Fruit fly (Drosophila melanogaster): ENCODE data around the gene CG17896.
A peak's percentile ranks its signal among the peaks of the same experiment; 100 is the strongest.

The CG17896 gene

DNA sequence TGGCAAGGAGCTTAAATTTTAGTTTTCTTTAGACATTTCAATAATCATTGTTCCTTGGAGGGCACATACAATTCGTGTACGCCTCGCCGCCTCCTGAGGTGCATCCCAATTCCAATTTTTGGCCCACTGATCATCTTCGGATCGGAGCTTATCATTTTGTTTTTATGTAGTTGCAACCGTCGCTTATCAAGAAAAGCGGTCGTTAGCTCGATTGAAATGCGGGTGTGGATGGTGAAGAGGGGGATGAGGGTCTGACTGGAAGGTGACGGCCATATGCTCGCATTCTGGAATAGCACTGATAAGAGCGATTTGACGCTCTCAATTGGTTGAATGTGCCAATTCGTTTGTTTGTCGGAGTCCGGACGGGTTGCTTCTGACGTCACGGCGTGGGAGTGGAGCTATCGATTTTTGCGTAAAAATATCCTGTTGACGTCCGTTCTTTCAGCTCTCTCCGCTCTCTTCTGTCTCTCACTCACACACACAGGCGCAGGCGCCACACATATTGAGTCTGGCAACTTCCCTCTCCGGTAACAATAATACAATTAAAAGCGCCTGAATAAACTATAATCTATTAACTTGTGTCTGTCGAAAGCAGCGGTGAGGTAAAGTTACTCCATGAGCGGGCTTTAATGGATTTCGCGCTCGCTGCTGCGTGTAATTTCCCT lies 5.8 kb upstream of the CG17896 start:
- TF ChIP-seq Rel (GFP tag; optimal IDR thresholded peaks at IDR 0.05) (no peak), Rel (tag; optimal IDR thresholded peaks at IDR 0.05) (peak; percentile 63), foxo (GFP tag; optimal IDR thresholded peaks at IDR 0.05) (peak in 1 of 2 experiments; percentile 10), usp (GFP tag; optimal IDR thresholded peaks at IDR 0.05) (no peak), h (GFP tag; optimal IDR thresholded peaks at IDR 0.05) (peak; percentile 36), rgr (GFP tag; optimal IDR thresholded peaks at IDR 0.05) (no peak), ey (GFP tag; optimal IDR thresholded peaks at IDR 0.05) (no peak)

DNA sequence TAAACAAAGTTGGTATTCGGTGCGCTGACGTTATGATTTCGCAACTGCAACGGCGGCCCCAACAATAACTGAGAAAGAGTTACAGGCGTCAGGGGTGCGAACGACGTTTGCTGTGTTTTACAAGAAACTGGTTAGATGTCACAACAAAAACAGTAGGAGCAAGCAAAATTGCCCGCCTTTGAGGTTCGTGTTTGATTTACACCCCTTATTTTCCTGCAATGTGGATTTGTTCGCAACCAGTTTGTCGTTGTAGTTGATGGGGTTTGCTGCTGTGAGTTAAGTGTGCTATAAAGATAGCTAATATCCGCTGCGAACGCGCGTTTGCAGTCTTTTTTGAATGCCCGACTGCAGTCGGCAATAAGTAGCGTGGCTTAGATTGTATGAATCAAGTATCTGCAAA lies 5.1 kb upstream of the CG17896 start:
- TF ChIP-seq HLH106 (tag; optimal IDR thresholded peaks at IDR 0.05) = no peak
- no peak for TF ChIP-seq dsf (GFP tag; optimal IDR thresholded peaks at IDR 0.05; ENCODE audit: borderline replicate concordance)
- no peak for TF ChIP-seq woc (GFP tag; optimal IDR thresholded peaks at IDR 0.05)
- no peak for TF ChIP-seq jim (GFP tag; optimal IDR thresholded peaks at IDR 0.05)
- TF ChIP-seq Rel (GFP tag; optimal IDR thresholded peaks at IDR 0.05) = no peak
- no peak for TF ChIP-seq Rel (tag; optimal IDR thresholded peaks at IDR 0.05)
- TF ChIP-seq brk (GFP tag; optimal IDR thresholded peaks at IDR 0.05) = no peak
- TF ChIP-seq Hnf4 (GFP tag; optimal IDR thresholded peaks at IDR 0.05) = no peak
- TF ChIP-seq Hr78 (GFP tag; optimal IDR thresholded peaks at IDR 0.05) = no peak
- no peak for TF ChIP-seq psq (GFP tag; optimal IDR thresholded peaks at IDR 0.05)
- no peak for TF ChIP-seq OdsH (GFP tag; optimal IDR thresholded peaks at IDR 0.05)
- TF ChIP-seq CG9705 (GFP tag; optimal IDR thresholded peaks at IDR 0.05) = no peak
- no peak for TF ChIP-seq dl (GFP tag; optimal IDR thresholded peaks at IDR 0.05; ENCODE audit: insufficient read depth in 1 of 2, partially characterized antibody in 2 of 2)
- no peak for TF ChIP-seq Abd-B (GFP tag; optimal IDR thresholded peaks at IDR 0.05)
- TF ChIP-seq CrebA (GFP tag; optimal IDR thresholded peaks at IDR 0.05; ENCODE audit: borderline replicate concordance) = no peak
- TF ChIP-seq usp (GFP tag; optimal IDR thresholded peaks at IDR 0.05) = no peak
- TF ChIP-seq ey (GFP tag; optimal IDR thresholded peaks at IDR 0.05) = no peak
- TF ChIP-seq Vsx2 (GFP tag; optimal IDR thresholded peaks at IDR 0.05; ENCODE audit: partially characterized antibody) = no peak
- TF ChIP-seq foxo (GFP tag; optimal IDR thresholded peaks at IDR 0.05) = no peak
- TF ChIP-seq Hr83 (GFP tag; optimal IDR thresholded peaks at IDR 0.05; ENCODE audit: poor library complexity, severe bottlenecking) = no peak

DNA sequence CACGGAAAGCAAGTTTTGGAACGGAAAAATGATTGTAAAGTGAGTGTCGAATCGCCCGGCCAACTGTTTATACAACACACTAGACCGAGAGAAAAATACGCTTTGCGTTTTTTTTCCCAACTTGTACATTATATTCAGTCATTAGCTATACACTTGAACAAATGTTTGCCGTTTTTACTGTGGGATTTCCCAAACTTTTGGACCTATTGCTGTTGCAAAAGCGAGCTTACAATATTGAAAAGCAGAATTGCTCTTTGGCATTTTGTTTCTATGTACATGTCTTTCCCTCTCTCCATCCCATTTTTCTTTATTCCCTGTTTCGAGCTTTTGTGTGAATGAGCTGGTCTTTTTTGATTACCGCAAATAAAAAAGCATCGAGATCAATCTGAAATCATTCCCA lies 4.1 kb upstream of the CG17896 start:
- peak in 1 of 2 experiments; percentile 19 for TF ChIP-seq dl (GFP tag; optimal IDR thresholded peaks at IDR 0.05; ENCODE audit: insufficient read depth in 1 of 2, partially characterized antibody in 2 of 2)
- TF ChIP-seq Rel (GFP tag; optimal IDR thresholded peaks at IDR 0.05) = no peak
- peak; percentile 97 for TF ChIP-seq Rel (tag; optimal IDR thresholded peaks at IDR 0.05)
- TF ChIP-seq foxo (GFP tag; optimal IDR thresholded peaks at IDR 0.05) = no peak

DNA sequence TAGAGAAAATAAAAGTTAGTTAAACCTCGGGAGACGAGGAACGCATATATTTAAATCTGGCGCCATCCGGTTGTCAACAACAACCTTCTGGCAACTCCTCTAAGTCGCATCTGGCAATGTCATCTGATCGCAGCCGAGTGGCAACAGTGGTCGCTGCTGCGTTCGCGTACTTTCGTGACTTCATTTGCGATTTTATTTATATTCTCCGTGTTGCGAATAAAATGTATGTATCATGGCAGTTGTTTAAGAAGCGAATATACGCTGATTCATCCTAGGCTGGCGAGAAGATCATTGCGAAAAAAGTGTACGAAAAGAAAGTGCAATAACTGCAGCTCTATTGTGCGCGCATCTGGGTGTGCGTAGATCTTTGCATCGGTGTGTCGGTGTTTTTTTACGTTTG lies 3.0 kb upstream of the CG17896 start, which contains the start of gene svr:
TSS of gene svr (plus strand) at position 121 of the 400 bp plus-strand sequence.
- TF ChIP-seq pan (optimal IDR thresholded peaks at IDR 0.05) (no peak), Rel (GFP tag; optimal IDR thresholded peaks at IDR 0.05) (no peak), Rel (tag; optimal IDR thresholded peaks at IDR 0.05) (peak; percentile 53), HLH106 (tag; optimal IDR thresholded peaks at IDR 0.05) (no peak), N (GFP tag; optimal IDR thresholded peaks at IDR 0.05) (no peak), tai (GFP tag; optimal IDR thresholded peaks at IDR 0.05) (no peak)

DNA sequence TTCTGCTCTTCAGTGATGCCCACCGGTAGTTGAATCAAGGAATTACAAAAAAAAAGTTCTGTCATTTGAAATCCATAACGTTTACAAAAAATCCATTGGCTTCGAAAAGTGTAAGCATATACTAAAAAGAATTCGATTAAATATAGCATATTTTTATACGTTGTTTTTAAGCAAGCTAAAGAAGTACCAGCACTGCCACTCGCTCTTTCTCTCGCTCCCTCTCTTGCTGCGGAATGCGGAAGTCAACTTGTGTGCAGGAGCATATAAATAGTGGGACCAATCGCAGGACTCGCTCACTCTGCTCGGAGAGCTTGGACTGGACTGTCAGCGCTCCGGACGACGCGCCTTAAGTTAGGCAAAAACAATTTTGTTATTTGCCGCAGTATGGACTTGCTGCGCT lies 1.3 kb upstream of the CG17896 start, which contains the start of gene CG17778:
TSS of gene CG17778 (plus strand) at position 8 of the 400 bp plus-strand sequence.
- no peak for TF ChIP-seq pan (optimal IDR thresholded peaks at IDR 0.05)
- no peak for TF ChIP-seq Dif (GFP tag; optimal IDR thresholded peaks at IDR 0.05; ENCODE audit: partially characterized antibody)
- TF ChIP-seq Sp1 (GFP tag; optimal IDR thresholded peaks at IDR 0.05) = no peak
- no peak for TF ChIP-seq Hr78 (GFP tag; optimal IDR thresholded peaks at IDR 0.05)
- TF ChIP-seq N (GFP tag; optimal IDR thresholded peaks at IDR 0.05) = peak; percentile 50

DNA sequence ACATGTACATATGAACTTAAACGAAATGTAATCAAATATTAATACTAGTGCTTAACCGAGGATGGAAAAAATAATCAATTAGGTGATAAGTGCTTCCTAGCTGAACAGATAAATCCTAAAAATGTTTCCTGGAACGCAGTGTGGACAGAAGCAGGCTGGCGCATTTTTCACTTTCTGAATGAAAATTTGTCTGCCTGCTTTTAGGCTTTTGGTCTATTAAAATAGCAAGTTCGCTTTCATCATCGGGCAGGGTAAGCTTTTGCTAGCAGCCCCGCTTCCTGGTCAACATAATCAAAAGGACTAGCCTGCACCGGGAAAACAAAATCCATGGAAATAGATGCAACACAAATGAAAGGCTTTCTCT lies 878 bp upstream of the CG17896 start:
- TF ChIP-seq psq (GFP tag; optimal IDR thresholded peaks at IDR 0.05) = no peak
- TF ChIP-seq sv (GFP tag; optimal IDR thresholded peaks at IDR 0.05) = no peak
- no peak for TF ChIP-seq Mio (GFP tag; optimal IDR thresholded peaks at IDR 0.05)
- TF ChIP-seq usp (GFP tag; optimal IDR thresholded peaks at IDR 0.05) = no peak
- no peak for TF ChIP-seq CrebA (GFP tag; optimal IDR thresholded peaks at IDR 0.05; ENCODE audit: borderline replicate concordance)
- peak; percentile 45 for TF ChIP-seq Dif (GFP tag; optimal IDR thresholded peaks at IDR 0.05; ENCODE audit: partially characterized antibody)
- no peak for TF ChIP-seq OdsH (GFP tag; optimal IDR thresholded peaks at IDR 0.05)
- peak; percentile 14 for TF ChIP-seq Myc (optimal IDR thresholded peaks at IDR 0.05)
- no peak for TF ChIP-seq h (GFP tag; optimal IDR thresholded peaks at IDR 0.05)

Data from whole organism, wandering third instar larva.